ENCODE assay signal across 1 worm cellular context in genomic region chrII:6883716-6884115, ce11.
A peak's percentile ranks its signal among the peaks of the same experiment; 100 is the strongest.
TF ChIP-seq lines count a peak whose summit lies in the region.

pmp-1 (minus strand) TSS chrII:6883754.

TF ChIP-seq in whole organism, L4 larva, 104 proteins besides CTCF, POLR2A, EP300 and RAD21 (continued from another document):
- TF ChIP-seq dve-1 (tag; optimal IDR thresholded peaks at IDR 0.05; lab: Kevin White, UChicago; ENCODE audit: insufficient read depth) = peak; percentile 48
- no peak for TF ChIP-seq snpc-4 (tag; optimal IDR thresholded peaks at IDR 0.05; lab: Kevin White, UChicago)
- TF ChIP-seq mxl-2 (GFP tag; conservative IDR thresholded peaks at IDR 0.05; lab: Robert Waterston, UW) = no peak
- peak; percentile 39 for TF ChIP-seq hlh-11 (tag; optimal IDR thresholded peaks at IDR 0.05; lab: Kevin White, UChicago)
- TF ChIP-seq Y75B8A.6 (GFP tag; IDR thresholded peaks at IDR 0.05; lab: Robert Waterston, UW) = no peak
- no peak for TF ChIP-seq ceh-28 (tag; optimal IDR thresholded peaks at IDR 0.05; lab: Kevin White, UChicago)
- TF ChIP-seq hlh-30 (tag; optimal IDR thresholded peaks at IDR 0.05; lab: Kevin White, UChicago; ENCODE audit: insufficient read depth) = no peak
- peak; percentile 54 for TF ChIP-seq dmd-6 (GFP tag; IDR thresholded peaks at IDR 0.05; lab: Robert Waterston, UW)
- no peak for TF ChIP-seq ctbp-1 (GFP tag; IDR thresholded peaks at IDR 0.05; lab: Robert Waterston, UW)
- TF ChIP-seq snpc-1.2 (GFP tag; IDR thresholded peaks at IDR 0.05; lab: Robert Waterston, UW) = no peak
- TF ChIP-seq T26A8.4 (GFP tag; IDR thresholded peaks at IDR 0.05; lab: Robert Waterston, UW) = no peak
- no peak for TF ChIP-seq nhr-237 (tag; optimal IDR thresholded peaks at IDR 0.05; lab: Kevin White, UChicago)
- no peak for TF ChIP-seq nhr-102 (tag; optimal IDR thresholded peaks at IDR 0.05; lab: Kevin White, UChicago)
- no peak for TF ChIP-seq nhr-48 (tag; optimal IDR thresholded peaks at IDR 0.05; lab: Kevin White, UChicago)
- TF ChIP-seq F10B5.3 (tag; optimal IDR thresholded peaks at IDR 0.05; lab: Kevin White, UChicago) = no peak
- TF ChIP-seq zip-2 (tag; optimal IDR thresholded peaks at IDR 0.05; lab: Kevin White, UChicago) = no peak
- no peak for TF ChIP-seq F44E2.7 (GFP tag; IDR thresholded peaks at IDR 0.05; lab: Robert Waterston, UW)
- no peak for TF ChIP-seq vab-7 (GFP tag; IDR thresholded peaks at IDR 0.05; lab: Robert Waterston, UW)
- TF ChIP-seq F37D6.2 (tag; optimal IDR thresholded peaks at IDR 0.05; lab: Kevin White, UChicago) = no peak
- no peak for TF ChIP-seq nhr-10 (tag; optimal IDR thresholded peaks at IDR 0.05; lab: Kevin White, UChicago)
- TF ChIP-seq nhr-76 (tag; optimal IDR thresholded peaks at IDR 0.05; lab: Kevin White, UChicago) = no peak
